Worm (Caenorhabditis elegans): ENCODE measurements around the gene C39B5.10.

C39B5.10 gene

ce11 chrIII:2279457-2279856 lies 40.0 kb upstream of the C39B5.10 start, which contains the start of gene Y54F10BM.23:
Gene Y54F10BM.23, minus strand, starts transcription at chrIII:2279557.
- TF ChIP-seq fkh-2 (tag; optimal IDR thresholded peaks at IDR 0.05) (no peak), jun-1 (tag; optimal IDR thresholded peaks at IDR 0.05) (no peak), hmg-11 (tag; optimal IDR thresholded peaks at IDR 0.05) (no peak)

- TF ChIP-seq nhr-12 (tag; optimal IDR thresholded peaks at IDR 0.05) (no peak), fkh-2 (tag; optimal IDR thresholded peaks at IDR 0.05) (no peak), nhr-23 (tag; optimal IDR thresholded peaks at IDR 0.05) (no peak), skn-1 (tag; optimal IDR thresholded peaks at IDR 0.05) (no peak), zag-1 (tag; optimal IDR thresholded peaks at IDR 0.05) (no peak), lin-15B (tag; optimal IDR thresholded peaks at IDR 0.05) (no peak), daf-12 (tag; optimal IDR thresholded peaks at IDR 0.05) (no peak), fos-1 (tag; optimal IDR thresholded peaks at IDR 0.05) (no peak), ZK546.5 (tag; optimal IDR thresholded peaks at IDR 0.05) (no peak), unc-39 (tag; optimal IDR thresholded peaks at IDR 0.05) (no peak), ceh-16 (tag; optimal IDR thresholded peaks at IDR 0.05) (no peak), nhr-237 (tag; optimal IDR thresholded peaks at IDR 0.05) (no peak), ama-1 (optimal IDR thresholded peaks at IDR 0.05) (no peak), snpc-4 (tag; optimal IDR thresholded peaks at IDR 0.05) (no peak)
These were observed 37.4 kb upstream of the C39B5.10 start, which contains the start of gene Y54F10BM.21 for ce11 chrIII:2276842-2277241. Gene Y54F10BM.21, plus strand, starts transcription at chrIII:2277142.

- TF ChIP-seq fos-1 (tag; optimal IDR thresholded peaks at IDR 0.05): no peak
- TF ChIP-seq nhr-237 (tag; optimal IDR thresholded peaks at IDR 0.05): no peak
- TF ChIP-seq ceh-28 (tag; optimal IDR thresholded peaks at IDR 0.05): no peak
- no peak for TF ChIP-seq nhr-25 (tag; optimal IDR thresholded peaks at IDR 0.05)
- no peak for TF ChIP-seq aly-2 (tag; optimal IDR thresholded peaks at IDR 0.05)
- no peak for TF ChIP-seq mml-1 (tag; optimal IDR thresholded peaks at IDR 0.05)
- no peak for TF ChIP-seq ceh-82 (tag; optimal IDR thresholded peaks at IDR 0.05)
These were observed 33.3 kb upstream of the C39B5.10 start, which contains the start of gene fbxa-39 for ce11 chrIII:2272732-2273131. Gene fbxa-39, plus strand, starts transcription at chrIII:2273032.

ce11 chrIII:2272075-2272474 lies 32.6 kb upstream of the C39B5.10 start, which contains the start of gene fbxa-48:
Gene fbxa-48, minus strand, starts transcription at chrIII:2272175.
- peak; percentile 38 for TF ChIP-seq elt-2 (tag; optimal IDR thresholded peaks at IDR 0.05)
- no peak for TF ChIP-seq eor-1 (tag; optimal IDR thresholded peaks at IDR 0.05)
- TF ChIP-seq egl-5 (tag; optimal IDR thresholded peaks at IDR 0.05): no peak
- TF ChIP-seq nhr-12 (tag; optimal IDR thresholded peaks at IDR 0.05): no peak
- TF ChIP-seq mdl-1 (tag; optimal IDR thresholded peaks at IDR 0.05): no peak
- TF ChIP-seq unc-62 (GFP tag; optimal IDR thresholded peaks at IDR 0.05): no peak
- no peak for TF ChIP-seq nhr-43 (tag; optimal IDR thresholded peaks at IDR 0.05; ENCODE audit: poor library complexity, severe bottlenecking)
- TF ChIP-seq pqm-1 (tag; optimal IDR thresholded peaks at IDR 0.05): peak; percentile 2
- no peak for TF ChIP-seq ceh-9 (tag; optimal IDR thresholded peaks at IDR 0.05)
- no peak for TF ChIP-seq hmg-11 (tag; optimal IDR thresholded peaks at IDR 0.05)
- TF ChIP-seq ztf-11 (tag; optimal IDR thresholded peaks at IDR 0.05): no peak

- TF ChIP-seq ztf-11 (tag; optimal IDR thresholded peaks at IDR 0.05): no peak
- TF ChIP-seq pqm-1 (tag; optimal IDR thresholded peaks at IDR 0.05): peak; percentile 74
- TF ChIP-seq elt-2 (tag; optimal IDR thresholded peaks at IDR 0.05): peak; percentile 81
These were observed 26.7 kb upstream of the C39B5.10 start, which contains the start of gene fbxa-9 for ce11 chrIII:2265986-2266701. Gene fbxa-9, plus strand, starts transcription at chrIII:2266651.

- TF ChIP-seq snpc-4 (tag; optimal IDR thresholded peaks at IDR 0.05) (no peak), nhr-43 (tag; optimal IDR thresholded peaks at IDR 0.05; ENCODE audit: poor library complexity, severe bottlenecking) (no peak), pha-4 (tag; optimal IDR thresholded peaks at IDR 0.05) (no peak), ceh-16 (tag; optimal IDR thresholded peaks at IDR 0.05) (no peak), nhr-77 (tag; optimal IDR thresholded peaks at IDR 0.05) (no peak), elt-1 (tag; optimal IDR thresholded peaks at IDR 0.05) (no peak), ZK546.5 (tag; optimal IDR thresholded peaks at IDR 0.05) (no peak), egl-27 (tag; optimal IDR thresholded peaks at IDR 0.05) (no peak), nhr-28 (tag; optimal IDR thresholded peaks at IDR 0.05) (no peak), elt-3 (tag; optimal IDR thresholded peaks at IDR 0.05) (no peak), ztf-4 (tag; optimal IDR thresholded peaks at IDR 0.05) (no peak), unc-62 (GFP tag; optimal IDR thresholded peaks at IDR 0.05) (no peak)
These were observed 23.5 kb upstream of the C39B5.10 start, which contains the start of gene Y54F10BM.6 for ce11 chrIII:2262942-2263341. Gene Y54F10BM.6, plus strand, starts transcription at chrIII:2263242.

Measured in whole organism, L3 larva.